Fruit fly (Drosophila melanogaster): ENCODE data around the gene okr.

okr gene

DNA sequence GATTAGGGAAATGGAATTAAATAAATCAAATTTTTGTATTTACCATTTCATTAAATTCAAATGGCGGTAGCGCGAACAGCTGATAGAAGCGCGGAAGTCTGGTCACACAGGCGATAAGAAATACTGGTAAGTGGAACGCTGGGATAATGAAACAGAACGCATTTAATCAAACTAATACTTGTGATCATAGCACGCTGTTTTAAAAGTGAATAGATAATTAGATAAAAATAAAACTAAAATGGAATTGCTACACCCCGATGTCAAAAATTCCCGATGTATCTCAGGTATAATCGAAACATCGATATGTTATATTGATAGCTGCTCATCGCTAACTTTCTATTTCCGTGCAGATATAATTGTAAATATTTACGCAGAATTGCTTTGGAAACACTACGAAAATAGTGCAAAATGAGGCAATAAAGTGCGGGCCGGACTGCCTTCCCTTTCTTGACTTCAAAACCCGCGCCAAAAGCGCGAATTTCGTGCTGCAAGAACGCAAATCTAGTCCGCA is at the start of gene okr, which contains the start of gene CG3558 (continued):
- TF ChIP-seq CG8388 (GFP tag; optimal IDR thresholded peaks at IDR 0.05) (no peak), Lpt (GFP tag; optimal IDR thresholded peaks at IDR 0.05) (no peak), Aef1 (GFP tag; IDR thresholded peaks at IDR 0.05) (no peak), MESR4 (GFP tag; optimal IDR thresholded peaks at IDR 0.05) (peak; percentile 72), CG11696 (GFP tag; IDR thresholded peaks at IDR 0.05) (no peak), CG14667 (GFP tag; IDR thresholded peaks at IDR 0.05) (no peak), Nf-YC (tag; optimal IDR thresholded peaks at IDR 0.05) (no peak), gro (GFP tag; optimal IDR thresholded peaks at IDR 0.05) (no peak), CG14965 (GFP tag; optimal IDR thresholded peaks at IDR 0.05; ENCODE audit: borderline replicate concordance) (no peak), CG16813 (GFP tag; IDR thresholded peaks at IDR 0.05; ENCODE audit: partially characterized antibody) (peak; percentile 84), CG34422 (GFP tag; IDR thresholded peaks at IDR 0.05) (no peak), CG3065 (GFP tag; optimal IDR thresholded peaks at IDR 0.05) (no peak), nmo (GFP tag; optimal IDR thresholded peaks at IDR 0.05) (peak; percentile 39), Awh (GFP tag; IDR thresholded peaks at IDR 0.05) (no peak), zen2 (GFP tag; IDR thresholded peaks at IDR 0.05; ENCODE audit: partially characterized antibody) (peak; percentile 70; the same call in 1 of the 3 replicates), pros (GFP tag; optimal IDR thresholded peaks at IDR 0.05) (no peak), CG7963 (GFP tag; IDR thresholded peaks at IDR 0.05; ENCODE audit: partially characterized antibody) (peak; percentile 58; the same call in 2 of the 3 replicates), inv (GFP tag; IDR thresholded peaks at IDR 0.05; ENCODE audit: partially characterized antibody) (peak; percentile 72), Bteb2 (GFP tag; optimal IDR thresholded peaks at IDR 0.05) (peak; percentile 32), CG6254 (GFP tag; optimal IDR thresholded peaks at IDR 0.05) (peak; percentile 0), ken (GFP tag; IDR thresholded peaks at IDR 0.05) (no peak), CG12659 (GFP tag; optimal IDR thresholded peaks at IDR 0.05) (peak; percentile 18), CG2678 (tag; optimal IDR thresholded peaks at IDR 0.05) (no peak), CG8924 (tag; optimal IDR thresholded peaks at IDR 0.05) (peak; percentile 24), Ada2b (GFP tag; IDR thresholded peaks at IDR 0.05) (no peak), CG3995 (GFP tag; optimal IDR thresholded peaks at IDR 0.05) (no peak), CG6175 (GFP tag; IDR thresholded peaks at IDR 0.05) (no peak), Ets97D (GFP tag; optimal IDR thresholded peaks at IDR 0.05) (peak; percentile 48), dysf (GFP tag; IDR thresholded peaks at IDR 0.05) (no peak), vnd (GFP tag; IDR thresholded peaks at IDR 0.05; ENCODE audit: partially characterized antibody) (peak; percentile 76), CG13624 (GFP tag; optimal IDR thresholded peaks at IDR 0.05) (no peak), Med (GFP tag) (peak; percentile 81), CG2875 (GFP tag; optimal IDR thresholded peaks at IDR 0.05) (no peak), ato (GFP tag; IDR thresholded peaks at IDR 0.05; ENCODE audit: partially characterized antibody) (peak; percentile 25; the same call in 1 of the 2 replicates), Kr (GFP tag; optimal IDR thresholded peaks at IDR 0.05) (no peak), Lhr (GFP tag; optimal IDR thresholded peaks at IDR 0.05) (peak; percentile 23), Hr51 (GFP tag; optimal IDR thresholded peaks at IDR 0.05) (no peak), BEAF-32 (GFP tag; optimal IDR thresholded peaks at IDR 0.05) (peak; percentile 87), Deaf1 (tag; optimal IDR thresholded peaks at IDR 0.05) (no peak), CG15011 (GFP tag; optimal IDR thresholded peaks at IDR 0.05) (no peak), row (GFP tag; IDR thresholded peaks at IDR 0.05) (peak; percentile 47; the same call in 2 of the 3 replicates), Fer3 (tag; optimal IDR thresholded peaks at IDR 0.05) (no peak), tll (GFP tag; optimal IDR thresholded peaks at IDR 0.05) (no peak), kay (GFP tag; optimal IDR thresholded peaks at IDR 0.05) (no peak), CG13775 (GFP tag; optimal IDR thresholded peaks at IDR 0.05) (no peak), amos (GFP tag; IDR thresholded peaks at IDR 0.05; ENCODE audit: partially characterized antibody) (peak; percentile 83), en (GFP tag; optimal IDR thresholded peaks at IDR 0.05) (no peak), mld (GFP tag; IDR thresholded peaks at IDR 0.05; ENCODE audit: partially characterized antibody) (no peak), gcm (GFP tag; optimal IDR thresholded peaks at IDR 0.05) (no peak)
